Fruit fly (Drosophila melanogaster) whole organism, adult: ENCODE measurements around the gene Ask1.

Source experiments
- CG12768 ChIP-seq: fragments of 200-800 bp; sonication (Bioruptor generic); optimal IDR thresholded peaks from 2 replicates; lab custom pipeline; 2017; ENCODE audit warnings: missing biosample characterization, missing genetic modification characterization, mild to moderate bottlenecking, moderate library complexity, missing genetic modification reagents
- CG14711 ChIP-seq: fragments of 200-800 bp; sonication (Bioruptor generic); optimal IDR thresholded peaks from 2 replicates; lab custom pipeline; 2018; ENCODE audit warnings: missing biosample characterization, mild to moderate bottlenecking, missing genetic modification characterization, moderate library complexity
- CG1620 ChIP-seq: fragments of 200-800 bp; sonication (Bioruptor generic); optimal IDR thresholded peaks from 2 replicates; lab custom pipeline; 2016; ENCODE audit warnings: missing biosample characterization, missing genetic modification characterization
- CG7045 ChIP-seq: fragments of 200-800 bp; sonication (Bioruptor generic); optimal IDR thresholded peaks from 2 replicates; lab custom pipeline; 2017; ENCODE audit warnings: missing biosample characterization, mild to moderate bottlenecking, missing genetic modification characterization
- CG7101 ChIP-seq: fragments of 200-800 bp; sonication (Bioruptor generic); optimal IDR thresholded peaks from 2 replicates; lab custom pipeline; 2018; ENCODE audit warnings: missing biosample characterization, mild to moderate bottlenecking, missing genetic modification characterization, moderate library complexity
- Hr96 ChIP-seq: fragments of 200-800 bp; sonication (Bioruptor generic); optimal IDR thresholded peaks from 2 replicates; lab custom pipeline; 2016; ENCODE audit warnings: missing biosample characterization, missing genetic modification characterization
- cnc ChIP-seq, 2 experiments: fragments of >200 bp; optimal IDR thresholded peaks; 2 replicates each; lab custom pipeline; 2017
- kay ChIP-seq: fragments of 200-800 bp; sonication (Bioruptor generic); peaks from one replicate; lab custom pipeline; 2016; ENCODE audit warnings: missing biosample characterization, missing genetic modification characterization, borderline replicate concordance
- ovo ChIP-seq: fragments of 200-800 bp; sonication (Bioruptor generic); optimal IDR thresholded peaks from 2 replicates; lab custom pipeline; 2016; ENCODE audit warnings: missing biosample characterization, missing genetic modification characterization
- toe ChIP-seq: fragments of 200-800 bp; sonication (Bioruptor generic); optimal IDR thresholded peaks from 2 replicates; lab custom pipeline; 2016; ENCODE audit warnings: missing biosample characterization, missing genetic modification characterization

DNA sequence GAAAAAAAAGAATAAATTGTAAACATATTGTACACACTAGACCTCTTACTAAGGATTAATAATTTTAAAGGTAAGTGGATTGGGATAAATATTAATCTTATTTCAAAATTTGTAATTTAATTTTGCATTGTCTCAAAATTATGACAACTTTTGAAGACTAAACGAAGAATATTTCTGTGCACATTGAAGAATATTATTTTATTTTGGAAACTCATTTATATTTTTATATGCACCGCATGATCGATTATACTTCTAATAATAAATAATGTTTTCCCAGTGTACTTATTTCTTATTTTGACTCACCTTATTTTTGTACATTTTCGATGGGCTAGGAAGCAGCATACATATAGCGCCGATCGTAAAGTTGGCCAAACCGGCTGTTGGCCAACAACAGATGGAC lies 35.6 kb upstream of the Ask1 start:
- TF ChIP-seq kay (GFP tag; lab: Kevin White, UChicago) (no peak), CG1620 (GFP tag; lab: Kevin White, UChicago) (no peak), cnc (optimal IDR thresholded peaks at IDR 0.05; lab: Kevin White, UChicago) (no peak), CG7045 (GFP tag; lab: Kevin White, UChicago) (no peak), CG14711 (no peak), ovo (no peak), CG7101 (tag; lab: Kevin White, UChicago) (no peak), toe (GFP tag; lab: Kevin White, UChicago) (no peak), Hr96 (no peak), CG12768 (no peak)
